Worm (Caenorhabditis elegans) whole organism, L3 larva: ENCODE data around the gene srz-66.
A peak's percentile ranks its signal among the peaks of the same experiment; 100 is the strongest.

Experiments
- aly-2 ChIP-seq: fragments of 150-350 bp; optimal IDR thresholded peaks from 2 replicates; lab custom pipeline; 2014; ENCODE audit warnings: missing biosample characterization, missing genetic modification characterization
- ama-1 ChIP-seq: fragments of 150-350 bp; optimal IDR thresholded peaks from 2 replicates; lab custom pipeline; 2018
- ceh-16 ChIP-seq: sonication (generic microtip); optimal IDR thresholded peaks from 2 replicates; lab custom pipeline; 2017; ENCODE audit warnings: missing biosample characterization, missing genetic modification characterization
- ceh-28 ChIP-seq: fragments of 150-350 bp; optimal IDR thresholded peaks from 2 replicates; lab custom pipeline; 2014; ENCODE audit warnings: missing biosample characterization, missing genetic modification reagents, missing genetic modification characterization
- ceh-9 ChIP-seq: sonication (generic microtip); optimal IDR thresholded peaks from 2 replicates; lab custom pipeline; 2018; ENCODE audit warnings: missing biosample characterization, missing genetic modification characterization
- daf-12 ChIP-seq: fragments of 150-350 bp; optimal IDR thresholded peaks from 2 replicates; lab custom pipeline; 2014; ENCODE audit warnings: missing biosample characterization, missing genetic modification reagents, missing genetic modification characterization
- egl-27 ChIP-seq: sonication (generic microtip); optimal IDR thresholded peaks from 4 replicates; lab custom pipeline; 2017; ENCODE audit warnings: missing biosample characterization, missing genetic modification reagents, missing genetic modification characterization
- egl-5 ChIP-seq: fragments of 150-350 bp; optimal IDR thresholded peaks from 2 replicates; lab custom pipeline; 2017; ENCODE audit warnings: missing biosample characterization, missing genetic modification reagents, missing genetic modification characterization, inconsistent platforms
- elt-1 ChIP-seq: fragments of 150-350 bp; optimal IDR thresholded peaks from 2 replicates; lab custom pipeline; 2014; ENCODE audit warnings: missing biosample characterization, missing genetic modification characterization
- elt-2 ChIP-seq: sonication (generic microtip); optimal IDR thresholded peaks from 2 replicates; lab custom pipeline; 2016; ENCODE audit warnings: missing genetic modification reagents, mild to moderate bottlenecking, missing genetic modification characterization, missing compliant biosample characterization
- elt-3 ChIP-seq, 3 experiments: fragments of 150-350 bp in 1 of 3; sonication (generic microtip) in 2 of 3; optimal IDR thresholded peaks; 2 replicates in 2 of 3; 4 replicates in 1 of 3; lab custom pipeline; 2014 to 2017; ENCODE audit warnings: missing biosample characterization in 3 of 3, missing genetic modification characterization in 3 of 3
- eor-1 ChIP-seq, 2 experiments: fragments of 150-350 bp; optimal IDR thresholded peaks; 2 replicates each; lab custom pipeline; 2014 to 2018; ENCODE audit warnings: missing biosample characterization in 2 of 2, missing genetic modification characterization in 2 of 2
- fkh-10 ChIP-seq: sonication (generic microtip); optimal IDR thresholded peaks from 2 replicates; lab custom pipeline; 2017; ENCODE audit warnings: missing biosample characterization, missing genetic modification reagents, missing genetic modification characterization
- jun-1 ChIP-seq: fragments of 150-350 bp; optimal IDR thresholded peaks from 2 replicates; lab custom pipeline; 2014; ENCODE audit warnings: missing biosample characterization, missing genetic modification reagents, missing genetic modification characterization
- lin-15B ChIP-seq: fragments of 150-350 bp; optimal IDR thresholded peaks from 2 replicates; lab custom pipeline; 2014; ENCODE audit warnings: missing biosample characterization, missing genetic modification characterization
- lin-39 ChIP-seq: fragments of 150-350 bp; optimal IDR thresholded peaks from 2 replicates; lab custom pipeline; 2018; ENCODE audit warnings: missing biosample characterization, missing genetic modification reagents, missing genetic modification characterization
- lsy-12 ChIP-seq: sonication (generic microtip); optimal IDR thresholded peaks from 2 replicates; lab custom pipeline; 2016; ENCODE audit warnings: mild to moderate bottlenecking, missing genetic modification characterization, missing compliant biosample characterization
- mdl-1 ChIP-seq: fragments of 150-350 bp; optimal IDR thresholded peaks from 2 replicates; lab custom pipeline; 2014; ENCODE audit warnings: missing biosample characterization, missing genetic modification characterization
- mml-1 ChIP-seq: fragments of 150-350 bp; sonication (generic microtip); optimal IDR thresholded peaks from 3 replicates; lab custom pipeline; 2014; ENCODE audit warnings: missing biosample characterization, missing genetic modification characterization
- nfya-1 ChIP-seq: sonication (generic microtip); optimal IDR thresholded peaks from 2 replicates; lab custom pipeline; 2017; ENCODE audit warnings: missing genetic modification characterization, mild to moderate bottlenecking, missing compliant biosample characterization, antibody characterized with exemption, moderate library complexity; ENCODE audit not compliant: insufficient read depth
- nhr-11 ChIP-seq: fragments of 150-350 bp; optimal IDR thresholded peaks from 2 replicates; lab custom pipeline; 2014; ENCODE audit warnings: missing biosample characterization, missing genetic modification characterization
- nhr-12 ChIP-seq: fragments of 150-350 bp; optimal IDR thresholded peaks from 2 replicates; lab custom pipeline; 2014; ENCODE audit warnings: missing biosample characterization, missing genetic modification characterization
- nhr-43 ChIP-seq: sonication (generic microtip); optimal IDR thresholded peaks from 2 replicates; lab custom pipeline; 2016; ENCODE audit warnings: mild to moderate bottlenecking, missing genetic modification characterization, missing compliant biosample characterization; ENCODE audit not compliant: poor library complexity, severe bottlenecking
- nhr-76 ChIP-seq: fragments of 150-350 bp; sonication (generic microtip); optimal IDR thresholded peaks from 5 replicates; lab custom pipeline; 2014; ENCODE audit warnings: missing biosample characterization, missing genetic modification characterization
- nhr-77 ChIP-seq: fragments of 150-350 bp; optimal IDR thresholded peaks from 2 replicates; lab custom pipeline; 2014; ENCODE audit warnings: missing biosample characterization, missing genetic modification characterization
- pqm-1 ChIP-seq: fragments of 150-350 bp; optimal IDR thresholded peaks from 2 replicates; lab custom pipeline; 2017; ENCODE audit warnings: missing biosample characterization, missing genetic modification characterization, inconsistent platforms
- sea-2 ChIP-seq: fragments of 150-350 bp; sonication (generic microtip); optimal IDR thresholded peaks from 4 replicates; lab custom pipeline; 2014; ENCODE audit warnings: missing biosample characterization, missing genetic modification reagents, missing genetic modification characterization
- skn-1 ChIP-seq: fragments of 150-350 bp; optimal IDR thresholded peaks from 2 replicates; lab custom pipeline; 2014; ENCODE audit warnings: missing biosample characterization, missing genetic modification characterization
- snpc-4 ChIP-seq: fragments of 150-350 bp; optimal IDR thresholded peaks from 2 replicates; lab custom pipeline; 2014; ENCODE audit warnings: missing biosample characterization, missing genetic modification characterization
- unc-39 ChIP-seq: sonication (generic microtip); optimal IDR thresholded peaks from 4 replicates; lab custom pipeline; 2017; ENCODE audit warnings: missing biosample characterization, missing genetic modification characterization
- unc-62 ChIP-seq: fragments of 150-350 bp; sonication (generic microtip); optimal IDR thresholded peaks from 4 replicates; lab custom pipeline; 2014; ENCODE audit warnings: missing biosample characterization, missing genetic modification reagents, missing genetic modification characterization
- ztf-11 ChIP-seq: fragments of 150-350 bp; optimal IDR thresholded peaks from 2 replicates; lab custom pipeline; 2014; ENCODE audit warnings: missing biosample characterization, missing genetic modification characterization

srz-66 gene

ce11 chrV:17159430-17159924 is 7.9 kb downstream of the srz-66 start, which contains the start of gene F40D4.12:
F40D4.12 (plus strand) TSS chrV:17159874.
- TF ChIP-seq pqm-1: peak; percentile 25
- TF ChIP-seq ceh-28 (tag; lab: Kevin White, UChicago): no peak
- TF ChIP-seq elt-2 (tag; lab: Kevin White, UChicago): peak; percentile 64
- no peak for TF ChIP-seq nhr-12 (tag; lab: Kevin White, UChicago)
- no peak for TF ChIP-seq nhr-11 (tag; lab: Kevin White, UChicago)

DNA sequence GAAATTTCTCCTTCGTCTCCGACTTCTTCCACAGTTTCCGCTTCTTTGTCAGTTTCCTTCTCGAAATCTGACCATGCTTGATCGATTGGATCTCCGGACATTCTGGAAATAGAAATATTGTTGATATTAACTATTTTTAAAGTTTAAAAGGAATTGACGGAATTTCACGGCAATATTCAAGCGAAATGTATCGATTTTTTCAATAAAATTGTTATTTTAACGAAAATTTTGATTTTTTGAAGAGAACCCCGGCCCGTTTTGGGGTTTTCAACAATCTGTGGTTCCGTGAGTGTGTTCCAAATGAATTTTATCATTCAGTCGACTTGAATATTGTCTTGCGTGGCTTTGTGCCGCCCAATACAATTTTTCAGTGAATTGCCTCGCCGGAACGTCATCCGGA is 10.2 kb downstream of the srz-66 start, which contains the start of gene F40D4.13:
F40D4.13 (minus strand) TSS at position 101 of the 400 bp plus-strand sequence.
- TF ChIP-seq nhr-43 (tag; lab: Kevin White, UChicago) (no peak), ama-1 (lab: Kevin White, UChicago) (no peak), nhr-12 (tag; lab: Kevin White, UChicago) (no peak), jun-1 (no peak), lsy-12 (tag; lab: Kevin White, UChicago) (no peak), mdl-1 (no peak), ceh-9 (tag; lab: Kevin White, UChicago) (no peak), aly-2 (tag; lab: Kevin White, UChicago) (no peak), mml-1 (tag; lab: Kevin White, UChicago) (no peak), egl-5 (tag; lab: Kevin White, UChicago) (no peak), nfya-1 (tag; lab: Kevin White, UChicago) (no peak)
- TF ChIP-seq, all 47 proteins: peak for 0

DNA sequence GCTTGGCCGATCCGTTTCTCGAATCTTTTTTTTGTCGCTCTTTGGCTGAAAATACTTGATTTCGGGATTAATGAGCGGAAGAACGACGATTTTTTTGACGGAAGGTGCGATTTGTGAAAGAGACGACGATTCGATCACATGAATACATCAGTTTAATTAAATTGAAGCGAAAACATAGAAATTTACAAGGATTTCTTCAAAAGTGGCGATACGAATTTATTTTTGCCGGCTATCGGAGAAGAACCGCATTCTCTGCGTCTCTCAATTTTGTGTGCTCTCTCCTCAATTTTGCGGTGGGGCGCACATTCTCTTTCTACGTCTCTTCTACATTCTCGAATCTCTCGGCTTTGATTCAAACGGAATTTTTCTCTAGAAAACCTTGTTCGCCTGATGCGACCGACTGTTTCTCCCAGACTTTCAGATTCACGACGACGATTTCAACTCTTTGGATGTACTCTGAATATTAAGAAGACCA is 11.9 kb downstream of the srz-66 start, which contains the start of gene F40D4.17:
F40D4.17 (minus strand) TSS at position 51 of the 475 bp plus-strand sequence.
- no peak for TF ChIP-seq ztf-11 (tag; lab: Kevin White, UChicago)
- TF ChIP-seq lin-39 (tag; lab: Kevin White, UChicago): no peak
- TF ChIP-seq sea-2 (GFP tag; lab: Kevin White, UChicago): no peak
- no peak for TF ChIP-seq ama-1 (lab: Kevin White, UChicago)
- TF ChIP-seq elt-2 (tag; lab: Kevin White, UChicago): no peak
- TF ChIP-seq aly-2 (tag; lab: Kevin White, UChicago): no peak
- no peak for TF ChIP-seq eor-1 (tag; optimal IDR thresholded peaks at IDR 0.05; lab: Kevin White, UChicago)
- TF ChIP-seq nhr-77 (tag; lab: Kevin White, UChicago): no peak
- no peak for TF ChIP-seq nhr-43 (tag; lab: Kevin White, UChicago)
- no peak for TF ChIP-seq lin-15B (tag; lab: Kevin White, UChicago)
- TF ChIP-seq nhr-11 (tag; lab: Kevin White, UChicago): no peak
- TF ChIP-seq mdl-1: no peak
- no peak for TF ChIP-seq ceh-9 (tag; lab: Kevin White, UChicago)
- no peak for TF ChIP-seq fkh-10 (GFP tag; lab: Kevin White, UChicago)
- TF ChIP-seq unc-39: no peak
- no peak for TF ChIP-seq egl-5 (tag; lab: Kevin White, UChicago)
- no peak for TF ChIP-seq mml-1 (tag; lab: Kevin White, UChicago)
- no peak for TF ChIP-seq snpc-4 (tag; lab: Kevin White, UChicago)
- TF ChIP-seq ceh-16 (tag; lab: Kevin White, UChicago): no peak
- TF ChIP-seq, all 47 proteins: peak for 0

DNA sequence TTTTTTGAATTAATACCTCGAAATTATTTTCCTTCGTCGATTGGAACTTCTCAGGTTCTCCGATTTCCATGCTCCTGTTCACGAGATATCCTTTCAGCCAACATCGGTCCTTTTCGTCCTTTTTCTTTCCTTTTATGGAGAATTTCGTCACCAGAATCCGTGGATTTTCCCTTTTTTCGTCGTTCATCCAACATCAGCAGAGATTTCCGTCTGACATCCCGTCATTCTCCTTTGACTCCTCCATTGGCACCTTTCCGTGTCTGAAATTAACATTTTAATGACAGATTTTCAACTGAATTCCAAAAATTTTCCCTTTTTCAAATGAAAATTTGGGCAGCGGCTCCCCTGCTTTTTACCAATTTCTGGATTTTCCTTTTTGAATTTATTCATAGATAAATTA is 12.4 kb downstream of the srz-66 start:
- TF ChIP-seq unc-62 (GFP tag; lab: Kevin White, UChicago): no peak
- no peak for TF ChIP-seq elt-1
- no peak for TF ChIP-seq lin-15B (tag; lab: Kevin White, UChicago)
- TF ChIP-seq mml-1 (tag; lab: Kevin White, UChicago): no peak

ce11 chrV:17151292-17151691 is 16.1 kb downstream of the srz-66 start:
- no peak for TF ChIP-seq eor-1 (tag; optimal IDR thresholded peaks at IDR 0.05; lab: Kevin White, UChicago)
- no peak for TF ChIP-seq skn-1
- TF ChIP-seq nhr-11 (tag; lab: Kevin White, UChicago): no peak
- no peak for TF ChIP-seq egl-27 (tag; lab: Kevin White, UChicago)
- no peak for TF ChIP-seq jun-1
- TF ChIP-seq mdl-1: no peak
- no peak for TF ChIP-seq daf-12
- no peak for TF ChIP-seq pqm-1
- TF ChIP-seq elt-3 (tag; optimal IDR thresholded peaks at IDR 0.05; lab: Kevin White, UChicago): no peak
- no peak for TF ChIP-seq ceh-16 (tag; lab: Kevin White, UChicago)
- no peak for TF ChIP-seq nhr-12 (tag; lab: Kevin White, UChicago)
- TF ChIP-seq nhr-76 (tag; lab: Kevin White, UChicago): no peak
